Fruit fly (Drosophila melanogaster) whole organism, wandering third instar larva: ENCODE measurements around the gene Set.

Experiments used
- Abd-B ChIP-seq: fragments of >200 bp; optimal IDR thresholded peaks from 2 replicates; lab custom pipeline; 2017; ENCODE audit warnings: missing biosample characterization, missing genetic modification characterization
- CG32264 ChIP-seq: fragments of 200-800 bp; sonication (Bioruptor generic); optimal IDR thresholded peaks from 2 replicates; lab custom pipeline; 2016; ENCODE audit warnings: missing biosample characterization, missing genetic modification characterization
- Dfd ChIP-seq: fragments of >200 bp; optimal IDR thresholded peaks from 2 replicates; lab custom pipeline; 2017; ENCODE audit warnings: missing biosample characterization, missing genetic modification characterization
- Jra ChIP-seq: sonication (Bioruptor generic); optimal IDR thresholded peaks from 2 replicates; lab custom pipeline; 2016; ENCODE audit warnings: missing biosample characterization, missing genetic modification characterization
- Myc ChIP-seq: fragments of >200 bp; optimal IDR thresholded peaks from 2 replicates; lab custom pipeline; 2017
- Rel ChIP-seq, 2 experiments: fragments of 200-800 bp; sonication (Bioruptor generic) in 1 of 2; optimal IDR thresholded peaks; 2 replicates in 1 of 2; 3 replicates in 1 of 2; lab custom pipeline; 2016 to 2019; ENCODE audit warnings: mild to moderate bottlenecking in 2 of 2, missing biosample characterization in 2 of 2, missing genetic modification characterization in 2 of 2, moderate library complexity in 1 of 2
- Sp1 ChIP-seq: fragments of 200-800 bp; sonication (Bioruptor generic); optimal IDR thresholded peaks from 3 replicates; lab custom pipeline; 2019; ENCODE audit warnings: missing biosample characterization, mild to moderate bottlenecking, missing genetic modification characterization, moderate library complexity
- brk ChIP-seq: fragments of 200-800 bp; sonication (Bioruptor generic); optimal IDR thresholded peaks from 2 replicates; lab custom pipeline; 2016; ENCODE audit warnings: missing biosample characterization, mild to moderate bottlenecking, missing genetic modification characterization
- fru ChIP-seq: fragments of 200-800 bp; sonication (Bioruptor generic); optimal IDR thresholded peaks from 3 replicates; lab custom pipeline; 2016; ENCODE audit warnings: missing biosample characterization, mild to moderate bottlenecking, missing genetic modification characterization
- psq ChIP-seq: fragments of 200-800 bp; sonication (Bioruptor generic); optimal IDR thresholded peaks from 3 replicates; lab custom pipeline; 2017; ENCODE audit warnings: missing biosample characterization, mild to moderate bottlenecking, missing genetic modification characterization, moderate library complexity
- sage ChIP-seq: fragments of 200-800 bp; sonication (Bioruptor generic); optimal IDR thresholded peaks from 2 replicates; lab custom pipeline; 2016; ENCODE audit warnings: missing biosample characterization, mild to moderate bottlenecking, missing genetic modification characterization
- tai ChIP-seq: sonication (Bioruptor generic); optimal IDR thresholded peaks from 2 replicates; lab custom pipeline; 2016; ENCODE audit warnings: missing biosample characterization, missing genetic modification characterization
- usp ChIP-seq: fragments of >200 bp; optimal IDR thresholded peaks from 2 replicates; lab custom pipeline; 2017; ENCODE audit warnings: missing biosample characterization, missing genetic modification characterization

dm6 chr3R:15310695-15311094, 47.3 kb downstream of the Set start:
- TF ChIP-seq Myc (lab: Kevin White, UChicago) = no peak
- TF ChIP-seq Abd-B (GFP tag; lab: Kevin White, UChicago) = no peak
- TF ChIP-seq CG32264 (GFP tag; lab: Kevin White, UChicago) = no peak
- TF ChIP-seq Sp1 = no peak
- no peak for TF ChIP-seq brk
- no peak for TF ChIP-seq usp (GFP tag; lab: Kevin White, UChicago)
- TF ChIP-seq fru (GFP tag; lab: Kevin White, UChicago) = no peak
- TF ChIP-seq sage = no peak
- TF ChIP-seq Dfd (GFP tag; lab: Kevin White, UChicago) = no peak
- TF ChIP-seq tai (GFP tag; lab: Kevin White, UChicago) = no peak
- TF ChIP-seq Rel (GFP tag; optimal IDR thresholded peaks at IDR 0.05; lab: Kevin White, UChicago) = no peak
- no peak for TF ChIP-seq Rel (tag; optimal IDR thresholded peaks at IDR 0.05; lab: Kevin White, UChicago)
- TF ChIP-seq Jra (GFP tag; lab: Kevin White, UChicago) = no peak
- TF ChIP-seq psq (GFP tag; lab: Kevin White, UChicago) = no peak
